Worm (Caenorhabditis elegans) whole organism, dauer: Measurements from ENCODE around the gene Y49F6B.14.
"Not testable (repeated sequence)": the region's sequence is repeated elsewhere in the genome, so short reads cannot be mapped to it uniquely, and the experiment has no call there.

Experiments
- unc-62 ChIP-seq: sonication (generic microtip); optimal IDR thresholded peaks from 2 replicates; lab custom pipeline; 2017; ENCODE audit warnings: missing biosample characterization, missing genetic modification reagents, missing genetic modification characterization

The Y49F6B.14 gene

ce11 chrII:3520988-3521850 lies 5.9 kb upstream of the Y49F6B.14 start, which contains the start of gene W09G10.9:
W09G10.9 (plus strand) TSS chrII:3521800.
- no peak for TF ChIP-seq unc-62

- TF ChIP-seq unc-62, result no peak
These were observed 3.8 kb upstream of the Y49F6B.14 start, which contains the start of gene clec-126 for ce11 chrII:3518961-3519544. clec-126 (plus strand) TSS chrII:3519494.

- no peak for TF ChIP-seq unc-62
These were observed 891 bp upstream of the Y49F6B.14 start for ce11 chrII:3516175-3516574.

- no peak for TF ChIP-seq unc-62
These were observed 653 bp downstream of the Y49F6B.14 start, which contains the start of gene srz-5 for ce11 chrII:3514631-3515030. srz-5 (minus strand) TSS chrII:3514731.

- TF ChIP-seq unc-62, result no peak
These were observed 3.0 kb downstream of the Y49F6B.14 start, which contains the start of gene Y49F6B.19 for ce11 chrII:3512240-3512639. Y49F6B.19 (minus strand) TSS chrII:3512340.

- TF ChIP-seq unc-62, result no peak
These were observed 10.6 kb downstream of the Y49F6B.14 start, which contains the start of gene cyh-1 for ce11 chrII:3504717-3505116. cyh-1 (plus strand) TSS chrII:3505017.

ce11 chrII:3502520-3503323 lies 12.6 kb downstream of the Y49F6B.14 start, which contains the start of the genes col-71 and Y49F6B.2:
col-71 (minus strand) TSS chrII:3502570.
Y49F6B.2 (plus strand) TSS chrII:3502968.
- TF ChIP-seq unc-62, result no peak

- TF ChIP-seq unc-62, result no peak
These were observed 13.3 kb downstream of the Y49F6B.14 start for ce11 chrII:3502011-3502410.

ce11 chrII:3500373-3500772 lies 14.9 kb downstream of the Y49F6B.14 start:
- TF ChIP-seq unc-62, result no peak

ce11 chrII:3499386-3499785 lies 15.9 kb downstream of the Y49F6B.14 start, which contains the start of gene Y49F6B.9:
Y49F6B.9 (minus strand) TSS chrII:3499387.
- no peak for TF ChIP-seq unc-62

ce11 chrII:3490797-3491196 lies 24.5 kb downstream of the Y49F6B.14 start, which contains the start of gene fbxb-112:
fbxb-112 (plus strand) TSS chrII:3491097.
- TF ChIP-seq unc-62, result not testable (repeated sequence)

ce11 chrII:3482231-3482630 lies 33.1 kb downstream of the Y49F6B.14 start, which contains the start of gene smu-2:
smu-2 (plus strand) TSS chrII:3482408.
- TF ChIP-seq unc-62, result no peak

ce11 chrII:3481584-3481983 lies 33.7 kb downstream of the Y49F6B.14 start, which contains the start of gene Y49F6B.8:
Y49F6B.8 (minus strand) TSS chrII:3481684.
- no peak for TF ChIP-seq unc-62

ce11 chrII:3477171-3477570 lies 38.1 kb downstream of the Y49F6B.14 start, which contains the start of gene fbxb-104:
fbxb-104 (minus strand) TSS chrII:3477271.
- no peak for TF ChIP-seq unc-62

- no peak for TF ChIP-seq unc-62
These were observed 38.7 kb downstream of the Y49F6B.14 start for ce11 chrII:3476536-3476935.

- TF ChIP-seq unc-62, result no peak
These were observed 41.5 kb downstream of the Y49F6B.14 start, which contains the start of gene sdz-32 for ce11 chrII:3473744-3474143. sdz-32 (plus strand) TSS chrII:3474044.
